Worm (Caenorhabditis elegans) whole organism, L4 larva: ENCODE measurements around the gene zag-1.

Experiments
- R02D3.7 ChIP-seq: fragments of 150-350 bp; sonication (generic microtip); optimal IDR thresholded peaks from 3 replicates; lab custom pipeline; 2014; ENCODE audit warnings: missing biosample characterization, missing genetic modification characterization
- T20F7.1 ChIP-seq: fragments of 200-800 bp; sonication (Bioruptor generic); optimal IDR thresholded peaks from 2 replicates; lab custom pipeline; 2018; ENCODE audit warnings: mild to moderate bottlenecking, missing genetic modification characterization, missing compliant biosample characterization
- Y105C5A.15 ChIP-seq: fragments of 200-800 bp; sonication (Bioruptor generic); IDR thresholded peaks from 2 replicates; pipeline ENCODE4 v1.3.6; 2022; ENCODE audit warnings: missing genetic modification characterization, missing compliant biosample characterization
- Y48G9A.11 ChIP-seq: fragments of 200-800 bp; sonication (Bioruptor generic); IDR thresholded peaks from 2 replicates; pipeline ENCODE4 v1.3.6; 2022; ENCODE audit warnings: missing genetic modification reagents, missing genetic modification characterization, missing compliant biosample characterization
- Y5F2A.4 ChIP-seq: fragments of 200-800 bp; sonication (Bioruptor generic); optimal IDR thresholded peaks from 2 replicates; lab custom pipeline; 2018; ENCODE audit warnings: mild to moderate bottlenecking, missing genetic modification characterization, missing compliant biosample characterization
- Y75B8A.6 ChIP-seq: fragments of 200-800 bp; sonication (Bioruptor generic); IDR thresholded peaks from 2 replicates; pipeline ENCODE4 v1.3.6; 2022; ENCODE audit warnings: missing genetic modification reagents, missing genetic modification characterization, missing compliant biosample characterization
- ZK337.2 ChIP-seq: fragments of 200-800 bp; sonication (Bioruptor generic); IDR thresholded peaks from 2 replicates; pipeline ENCODE4 v1.3.6; 2022; ENCODE audit warnings: missing genetic modification reagents, missing genetic modification characterization, missing compliant biosample characterization
- aha-1 ChIP-seq: fragments of 150-350 bp; peaks from one replicate; lab custom pipeline; 2014; ENCODE audit warnings: missing biosample characterization, missing genetic modification characterization
- ceh-28 ChIP-seq: fragments of 150-350 bp; optimal IDR thresholded peaks from 2 replicates; lab custom pipeline; 2014; ENCODE audit warnings: missing biosample characterization, missing genetic modification reagents, missing genetic modification characterization
- daf-12 ChIP-seq: fragments of 150-350 bp; optimal IDR thresholded peaks from 2 replicates; lab custom pipeline; 2014; ENCODE audit warnings: missing biosample characterization, missing genetic modification reagents, missing genetic modification characterization
- daf-16 ChIP-seq, 3 experiments: sonication (generic microtip); optimal IDR thresholded peaks; 2 replicates each; lab custom pipeline; 2016 to 2017; ENCODE audit warnings: missing genetic modification characterization in 3 of 3, missing genetic modification reagents in 3 of 3, mild to moderate bottlenecking in 2 of 3, missing compliant biosample characterization in 2 of 3, missing biosample characterization in 1 of 3, moderate library complexity in 1 of 3
- daf-8 ChIP-seq: fragments of 200-800 bp; sonication (Bioruptor generic); IDR thresholded peaks from 2 replicates; pipeline ENCODE4 v1.3.6; 2022; ENCODE audit warnings: missing genetic modification characterization, missing compliant biosample characterization
- dmd-6 ChIP-seq: fragments of 200-800 bp; sonication (Bioruptor generic); IDR thresholded peaks from 2 replicates; pipeline ENCODE4 v1.3.6; 2022; ENCODE audit warnings: missing genetic modification reagents, missing genetic modification characterization, missing compliant biosample characterization
- duxl-1 ChIP-seq: sonication (generic microtip); optimal IDR thresholded peaks from 2 replicates; lab custom pipeline; 2016; ENCODE audit warnings: mild to moderate bottlenecking, missing genetic modification characterization, moderate library complexity, missing compliant biosample characterization; ENCODE audit not compliant: poor library complexity
- fkh-10 ChIP-seq: fragments of 150-350 bp; optimal IDR thresholded peaks from 2 replicates; lab custom pipeline; 2014; ENCODE audit warnings: missing biosample characterization, missing genetic modification reagents, missing genetic modification characterization
- hlh-30 ChIP-seq: sonication (generic microtip); optimal IDR thresholded peaks from 2 replicates; lab custom pipeline; 2017; ENCODE audit warnings: antibody characterized with exemption, mild to moderate bottlenecking, missing genetic modification characterization, missing compliant biosample characterization; ENCODE audit not compliant: insufficient read depth
- jun-1 ChIP-seq: fragments of 150-350 bp; optimal IDR thresholded peaks from 2 replicates; lab custom pipeline; 2014; ENCODE audit warnings: missing biosample characterization, missing genetic modification reagents, missing genetic modification characterization
- lin-39 ChIP-seq: fragments of 150-350 bp; optimal IDR thresholded peaks from 2 replicates; lab custom pipeline; 2014; ENCODE audit warnings: missing biosample characterization, missing genetic modification reagents, missing genetic modification characterization
- lsy-2 ChIP-seq, 2 experiments: fragments of 150-350 bp in 1 of 2; sonication (generic microtip) in 1 of 2; optimal IDR thresholded peaks; 2 replicates each; lab custom pipeline; 2014 to 2017; ENCODE audit warnings: missing biosample characterization in 2 of 2, missing genetic modification characterization in 2 of 2
- madf-5 ChIP-seq, 2 experiments: fragments of 200-800 bp; sonication (Bioruptor generic); IDR thresholded peaks; 2 replicates each; pipeline ENCODE4 v1.3.6; 2022; ENCODE audit warnings: missing compliant biosample characterization in 2 of 2, missing genetic modification characterization in 2 of 2
- mdl-1 ChIP-seq, 2 experiments: fragments of 150-350 bp in 1 of 2; sonication (generic microtip) in 1 of 2; optimal IDR thresholded peaks; 2 replicates each; lab custom pipeline; 2014 to 2017; ENCODE audit warnings: missing biosample characterization in 2 of 2, missing genetic modification characterization in 2 of 2
- mdt-29 ChIP-seq: fragments of 200-800 bp; sonication (Bioruptor generic); IDR thresholded peaks from 2 replicates; pipeline ENCODE4 v1.3.6; 2022; ENCODE audit warnings: missing genetic modification reagents, missing genetic modification characterization, missing compliant biosample characterization
- mxl-3 ChIP-seq: fragments of 200-800 bp; sonication (Bioruptor generic); optimal IDR thresholded peaks from 2 replicates; lab custom pipeline; 2018; ENCODE audit warnings: mild to moderate bottlenecking, missing genetic modification characterization, missing compliant biosample characterization
- nhr-111 ChIP-seq: fragments of 200-800 bp; sonication (Bioruptor generic); optimal IDR thresholded peaks from 2 replicates; lab custom pipeline; 2018; ENCODE audit warnings: mild to moderate bottlenecking, missing genetic modification characterization, missing compliant biosample characterization
- nhr-28 ChIP-seq: fragments of 150-350 bp; optimal IDR thresholded peaks from 2 replicates; lab custom pipeline; 2014; ENCODE audit warnings: missing biosample characterization, missing genetic modification characterization
- pqm-1 ChIP-seq: sonication (generic microtip); optimal IDR thresholded peaks from 2 replicates; lab custom pipeline; 2017; ENCODE audit warnings: missing biosample characterization, missing genetic modification characterization
- rbr-2 ChIP-seq: sonication (generic microtip); optimal IDR thresholded peaks from 2 replicates; lab custom pipeline; 2016; ENCODE audit warnings: missing genotype, missing genetic modification characterization, missing compliant biosample characterization
- sdz-12 ChIP-seq: fragments of 200-800 bp; sonication (Bioruptor generic); optimal IDR thresholded peaks from 2 replicates; lab custom pipeline; 2018; ENCODE audit warnings: mild to moderate bottlenecking, missing genetic modification characterization, missing compliant biosample characterization
- skn-1 ChIP-seq: fragments of 150-350 bp; optimal IDR thresholded peaks from 2 replicates; lab custom pipeline; 2014; ENCODE audit warnings: missing biosample characterization, missing genetic modification characterization
- spr-3 ChIP-seq: fragments of 200-800 bp; sonication (Bioruptor generic); optimal IDR thresholded peaks from 2 replicates; lab custom pipeline; 2018; ENCODE audit warnings: mild to moderate bottlenecking, missing genetic modification characterization, missing compliant biosample characterization
- unc-62 ChIP-seq, 3 experiments: fragments of 150-350 bp in 1 of 3; sonication (generic microtip); optimal IDR thresholded peaks in 2 of 3; peaks in 1 of 3; 1 replicate in 1 of 3; 2 replicates in 2 of 3; lab custom pipeline; 2014 to 2017; ENCODE audit warnings: missing biosample characterization in 3 of 3, missing genetic modification characterization in 3 of 3, missing genetic modification reagents in 3 of 3, missing genotype in 1 of 3

Gene zag-1

ce11 chrIV:3820133-3820532 lies 35.5 kb upstream of the zag-1 start:
- TF ChIP-seq aha-1 (tag; lab: Kevin White, UChicago): peak; percentile 47
- TF ChIP-seq mdt-29: no peak
- TF ChIP-seq unc-62 (GFP tag; optimal IDR thresholded peaks at IDR 0.05 in 1 of 2; lab: Kevin White, UChicago): peak in 1 of 2 experiments; percentile 58
- TF ChIP-seq unc-62 (tag; optimal IDR thresholded peaks at IDR 0.05; lab: Kevin White, UChicago): no peak
- TF ChIP-seq fkh-10 (GFP tag; lab: Kevin White, UChicago): peak; percentile 81
- no peak for TF ChIP-seq skn-1 (tag; lab: Kevin White, UChicago)

ce11 chrIV:3821554-3821953 lies 34.1 kb upstream of the zag-1 start:
- TF ChIP-seq T20F7.1 (GFP tag; lab: Kevin White, UChicago) (no peak), R02D3.7 (tag; lab: Kevin White, UChicago) (no peak), nhr-28 (tag; lab: Kevin White, UChicago) (peak; percentile 13)
- TF ChIP-seq, all 104 proteins: peak for 1

- TF ChIP-seq rbr-2 (tag; lab: Kevin White, UChicago): peak; percentile 22
- peak; percentile 8 to 49 for TF ChIP-seq mdl-1 (tag; optimal IDR thresholded peaks at IDR 0.05; lab: Kevin White, UChicago)
- peak in 1 of 2 experiments; percentile 87 for TF ChIP-seq unc-62 (GFP tag; optimal IDR thresholded peaks at IDR 0.05 in 1 of 2; lab: Kevin White, UChicago)
- TF ChIP-seq unc-62 (tag; optimal IDR thresholded peaks at IDR 0.05; lab: Kevin White, UChicago): no peak
- TF ChIP-seq Y105C5A.15 (GFP tag; lab: Robert Waterston, UW): no peak
- peak; percentile 60 for TF ChIP-seq hlh-30 (tag; lab: Kevin White, UChicago)
- peak in 1 of 2 experiments; percentile 31 for TF ChIP-seq lsy-2 (tag; optimal IDR thresholded peaks at IDR 0.05; lab: Kevin White, UChicago)
- TF ChIP-seq dmd-6: no peak
- peak; percentile 53 for TF ChIP-seq fkh-10 (GFP tag; lab: Kevin White, UChicago)
- peak; percentile 74 for TF ChIP-seq aha-1 (tag; lab: Kevin White, UChicago)
These were observed 30.9 kb upstream of the zag-1 start for ce11 chrIV:3824720-3825119.

ce11 chrIV:3825388-3825787 lies 30.3 kb upstream of the zag-1 start:
- TF ChIP-seq daf-16 (GFP tag; optimal IDR thresholded peaks at IDR 0.05; lab: Kevin White, UChicago) (no peak), daf-16 (tag; optimal IDR thresholded peaks at IDR 0.05; lab: Kevin White, UChicago) (no peak), madf-5 (GFP tag; IDR thresholded peaks at IDR 0.05; lab: Robert Waterston, UW) (no peak), fkh-10 (GFP tag; lab: Kevin White, UChicago) (no peak), sdz-12 (GFP tag; lab: Kevin White, UChicago) (no peak), ZK337.2 (GFP tag; lab: Robert Waterston, UW) (no peak), spr-3 (GFP tag; lab: Kevin White, UChicago) (no peak), daf-8 (GFP tag; lab: Robert Waterston, UW) (no peak)

DNA sequence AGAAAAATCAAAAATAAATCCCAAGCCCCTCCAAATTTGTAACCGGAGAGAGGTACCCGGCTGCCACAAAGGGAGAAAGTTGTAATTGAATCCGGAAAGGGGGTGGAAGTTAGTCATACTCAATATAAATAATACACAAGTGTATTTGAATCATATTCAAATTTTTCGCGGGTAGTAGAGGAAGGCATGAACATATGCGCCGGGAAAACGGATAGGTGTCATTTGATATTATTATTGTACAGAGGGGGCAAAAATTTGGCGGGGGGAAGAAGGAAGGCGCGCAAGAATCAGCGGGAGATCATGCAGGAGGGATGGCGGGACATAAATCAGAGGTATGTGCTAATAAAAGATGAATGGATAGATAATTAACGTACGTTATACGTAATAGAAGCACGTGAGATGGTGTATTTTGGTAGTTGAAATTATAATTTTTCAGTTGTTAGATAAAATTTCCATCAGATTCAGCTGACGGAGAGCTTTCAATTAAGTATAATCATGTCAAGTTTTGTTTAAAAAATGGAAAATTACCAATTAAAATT lies 29.0 kb upstream of the zag-1 start, which contains the start of gene F28F9.3:
Gene F28F9.3 (plus strand): TSS at position 301 of the 539 bp plus-strand sequence.
- TF ChIP-seq Y48G9A.11 (GFP tag; lab: Robert Waterston, UW): no peak
- TF ChIP-seq lin-39 (tag; lab: Kevin White, UChicago): no peak
- TF ChIP-seq Y105C5A.15 (GFP tag; lab: Robert Waterston, UW): no peak
- TF ChIP-seq pqm-1 (tag; lab: Kevin White, UChicago): no peak
- TF ChIP-seq mdl-1 (tag; optimal IDR thresholded peaks at IDR 0.05; lab: Kevin White, UChicago): no peak
- peak; percentile 63 for TF ChIP-seq aha-1 (tag; lab: Kevin White, UChicago)

DNA sequence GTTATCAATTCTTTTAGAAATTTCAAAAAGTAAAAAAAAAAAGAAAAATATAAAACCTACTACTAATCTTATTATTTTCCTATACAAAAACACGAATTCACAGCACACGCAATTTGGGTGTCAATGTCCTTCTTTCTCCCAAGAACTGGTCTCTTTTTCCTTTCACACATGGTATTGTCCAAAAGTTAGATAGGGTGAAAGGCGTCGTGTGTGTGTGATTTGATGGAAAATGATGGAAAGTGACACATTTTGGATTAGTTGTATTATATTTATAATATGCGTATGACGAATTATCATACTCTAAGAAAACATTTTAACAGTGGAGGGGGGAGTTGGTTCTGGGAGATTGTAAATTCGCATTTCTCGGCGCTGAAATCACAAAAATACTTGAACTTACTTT lies 27.9 kb upstream of the zag-1 start:
- TF ChIP-seq duxl-1 (no peak), ceh-28 (tag; lab: Kevin White, UChicago) (no peak), mdl-1 (tag; optimal IDR thresholded peaks at IDR 0.05; lab: Kevin White, UChicago) (peak in 1 of 2 experiments; percentile 15)

DNA sequence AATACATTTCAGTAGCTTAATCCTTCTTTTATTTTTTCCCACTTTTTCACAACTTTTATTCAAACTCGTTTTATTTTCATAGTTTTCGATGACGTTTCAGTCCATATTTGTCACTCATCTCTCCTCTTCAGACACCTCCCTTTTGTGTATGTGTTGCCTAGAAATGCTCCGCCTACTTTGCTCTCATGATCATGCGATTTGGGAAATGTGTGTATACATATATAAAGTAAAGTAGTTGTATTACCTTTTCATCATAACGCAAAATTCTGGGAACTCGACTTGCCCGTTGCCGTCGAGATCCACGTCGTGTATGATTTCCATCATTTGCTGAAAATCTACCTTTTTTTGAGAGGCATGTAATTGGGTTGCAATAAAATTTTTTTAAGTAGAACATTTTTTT lies 23.6 kb upstream of the zag-1 start:
- TF ChIP-seq mxl-3 (GFP tag; lab: Kevin White, UChicago) (no peak), Y5F2A.4 (no peak), daf-12 (tag; lab: Kevin White, UChicago) (no peak), jun-1 (tag; lab: Kevin White, UChicago) (no peak), Y75B8A.6 (no peak), nhr-111 (GFP tag; lab: Kevin White, UChicago) (no peak), T20F7.1 (GFP tag; lab: Kevin White, UChicago) (no peak)
